Worm (Caenorhabditis elegans) whole organism, L3 larva: Measurements from ENCODE around the gene K12B6.4.

Experiments
- R02D3.7 ChIP-seq: fragments of 150-350 bp; optimal IDR thresholded peaks from 2 replicates; lab custom pipeline; 2014; ENCODE audit warnings: missing biosample characterization, missing genetic modification characterization
- ZK546.5 ChIP-seq: sonication (generic microtip); optimal IDR thresholded peaks from 2 replicates; lab custom pipeline; 2017; ENCODE audit warnings: missing biosample characterization, missing genetic modification characterization
- aly-2 ChIP-seq: fragments of 150-350 bp; optimal IDR thresholded peaks from 2 replicates; lab custom pipeline; 2014; ENCODE audit warnings: missing biosample characterization, missing genetic modification characterization
- ama-1 ChIP-seq: fragments of 150-350 bp; optimal IDR thresholded peaks from 2 replicates; lab custom pipeline; 2018
- ceh-16 ChIP-seq: sonication (generic microtip); optimal IDR thresholded peaks from 2 replicates; lab custom pipeline; 2017; ENCODE audit warnings: missing biosample characterization, missing genetic modification characterization
- ceh-28 ChIP-seq: fragments of 150-350 bp; optimal IDR thresholded peaks from 2 replicates; lab custom pipeline; 2014; ENCODE audit warnings: missing biosample characterization, missing genetic modification reagents, missing genetic modification characterization
- ceh-82 ChIP-seq: fragments of 150-350 bp; optimal IDR thresholded peaks from 2 replicates; lab custom pipeline; 2014; ENCODE audit warnings: missing biosample characterization, missing genetic modification characterization
- ceh-9 ChIP-seq: sonication (generic microtip); optimal IDR thresholded peaks from 2 replicates; lab custom pipeline; 2018; ENCODE audit warnings: missing biosample characterization, missing genetic modification characterization
- daf-12 ChIP-seq: fragments of 150-350 bp; optimal IDR thresholded peaks from 2 replicates; lab custom pipeline; 2014; ENCODE audit warnings: missing biosample characterization, missing genetic modification reagents, missing genetic modification characterization
- egl-27 ChIP-seq: sonication (generic microtip); optimal IDR thresholded peaks from 4 replicates; lab custom pipeline; 2017; ENCODE audit warnings: missing biosample characterization, missing genetic modification reagents, missing genetic modification characterization
- egl-5 ChIP-seq: fragments of 150-350 bp; optimal IDR thresholded peaks from 2 replicates; lab custom pipeline; 2017; ENCODE audit warnings: missing biosample characterization, missing genetic modification reagents, missing genetic modification characterization, inconsistent platforms
- elt-1 ChIP-seq: fragments of 150-350 bp; optimal IDR thresholded peaks from 2 replicates; lab custom pipeline; 2014; ENCODE audit warnings: missing biosample characterization, missing genetic modification characterization
- elt-2 ChIP-seq: sonication (generic microtip); optimal IDR thresholded peaks from 2 replicates; lab custom pipeline; 2016; ENCODE audit warnings: missing genetic modification reagents, mild to moderate bottlenecking, missing genetic modification characterization, missing compliant biosample characterization
- elt-3 ChIP-seq, 3 experiments: fragments of 150-350 bp in 1 of 3; sonication (generic microtip) in 2 of 3; optimal IDR thresholded peaks; 2 replicates in 2 of 3; 4 replicates in 1 of 3; lab custom pipeline; 2014 to 2017; ENCODE audit warnings: missing biosample characterization in 3 of 3, missing genetic modification characterization in 3 of 3
- eor-1 ChIP-seq, 2 experiments: fragments of 150-350 bp; optimal IDR thresholded peaks; 2 replicates each; lab custom pipeline; 2014 to 2018; ENCODE audit warnings: missing biosample characterization in 2 of 2, missing genetic modification characterization in 2 of 2
- fkh-10 ChIP-seq: sonication (generic microtip); optimal IDR thresholded peaks from 2 replicates; lab custom pipeline; 2017; ENCODE audit warnings: missing biosample characterization, missing genetic modification reagents, missing genetic modification characterization
- fkh-2 ChIP-seq: fragments of 150-350 bp; optimal IDR thresholded peaks from 2 replicates; lab custom pipeline; 2014; ENCODE audit warnings: missing biosample characterization, missing genetic modification reagents, missing genetic modification characterization
- fos-1 ChIP-seq: fragments of 150-350 bp; optimal IDR thresholded peaks from 2 replicates; lab custom pipeline; 2014; ENCODE audit warnings: missing biosample characterization, missing genetic modification characterization
- hmg-11 ChIP-seq: sonication (generic microtip); optimal IDR thresholded peaks from 2 replicates; lab custom pipeline; 2016; ENCODE audit warnings: missing genetic modification characterization, missing compliant biosample characterization
- jun-1 ChIP-seq: fragments of 150-350 bp; optimal IDR thresholded peaks from 2 replicates; lab custom pipeline; 2014; ENCODE audit warnings: missing biosample characterization, missing genetic modification reagents, missing genetic modification characterization
- lin-15B ChIP-seq: fragments of 150-350 bp; optimal IDR thresholded peaks from 2 replicates; lab custom pipeline; 2014; ENCODE audit warnings: missing biosample characterization, missing genetic modification characterization
- lin-39 ChIP-seq: fragments of 150-350 bp; optimal IDR thresholded peaks from 2 replicates; lab custom pipeline; 2018; ENCODE audit warnings: missing biosample characterization, missing genetic modification reagents, missing genetic modification characterization
- lsy-12 ChIP-seq: sonication (generic microtip); optimal IDR thresholded peaks from 2 replicates; lab custom pipeline; 2016; ENCODE audit warnings: mild to moderate bottlenecking, missing genetic modification characterization, missing compliant biosample characterization
- mdl-1 ChIP-seq: fragments of 150-350 bp; optimal IDR thresholded peaks from 2 replicates; lab custom pipeline; 2014; ENCODE audit warnings: missing biosample characterization, missing genetic modification characterization
- mml-1 ChIP-seq: fragments of 150-350 bp; sonication (generic microtip); optimal IDR thresholded peaks from 3 replicates; lab custom pipeline; 2014; ENCODE audit warnings: missing biosample characterization, missing genetic modification characterization
- nfya-1 ChIP-seq: sonication (generic microtip); optimal IDR thresholded peaks from 2 replicates; lab custom pipeline; 2017; ENCODE audit warnings: missing genetic modification characterization, mild to moderate bottlenecking, missing compliant biosample characterization, antibody characterized with exemption, moderate library complexity; ENCODE audit not compliant: insufficient read depth
- nhr-11 ChIP-seq: fragments of 150-350 bp; optimal IDR thresholded peaks from 2 replicates; lab custom pipeline; 2014; ENCODE audit warnings: missing biosample characterization, missing genetic modification characterization
- nhr-12 ChIP-seq: fragments of 150-350 bp; optimal IDR thresholded peaks from 2 replicates; lab custom pipeline; 2014; ENCODE audit warnings: missing biosample characterization, missing genetic modification characterization
- nhr-23 ChIP-seq: fragments of 150-350 bp; optimal IDR thresholded peaks from 2 replicates; lab custom pipeline; 2014; ENCODE audit warnings: missing biosample characterization, missing genetic modification reagents, missing genetic modification characterization
- nhr-237 ChIP-seq: fragments of 150-350 bp; optimal IDR thresholded peaks from 2 replicates; lab custom pipeline; 2014; ENCODE audit warnings: missing biosample characterization, missing genetic modification characterization
- nhr-25 ChIP-seq: sonication (generic microtip); optimal IDR thresholded peaks from 2 replicates; lab custom pipeline; 2017; ENCODE audit warnings: missing biosample characterization, missing genetic modification characterization
- nhr-28 ChIP-seq: fragments of 150-350 bp; optimal IDR thresholded peaks from 2 replicates; lab custom pipeline; 2014; ENCODE audit warnings: missing biosample characterization, missing genetic modification characterization
- nhr-43 ChIP-seq: sonication (generic microtip); optimal IDR thresholded peaks from 2 replicates; lab custom pipeline; 2016; ENCODE audit warnings: mild to moderate bottlenecking, missing genetic modification characterization, missing compliant biosample characterization; ENCODE audit not compliant: poor library complexity, severe bottlenecking
- nhr-67 ChIP-seq: fragments of 150-350 bp; optimal IDR thresholded peaks from 2 replicates; lab custom pipeline; 2014; ENCODE audit warnings: missing biosample characterization, missing genetic modification characterization
- nhr-76 ChIP-seq: fragments of 150-350 bp; sonication (generic microtip); optimal IDR thresholded peaks from 5 replicates; lab custom pipeline; 2014; ENCODE audit warnings: missing biosample characterization, missing genetic modification characterization
- nhr-77 ChIP-seq: fragments of 150-350 bp; optimal IDR thresholded peaks from 2 replicates; lab custom pipeline; 2014; ENCODE audit warnings: missing biosample characterization, missing genetic modification characterization
- pha-4 ChIP-seq: fragments of 150-350 bp; optimal IDR thresholded peaks from 2 replicates; lab custom pipeline; 2014; ENCODE audit warnings: missing biosample characterization, missing genetic modification reagents, missing genetic modification characterization
- pqm-1 ChIP-seq: fragments of 150-350 bp; optimal IDR thresholded peaks from 2 replicates; lab custom pipeline; 2017; ENCODE audit warnings: missing biosample characterization, missing genetic modification characterization, inconsistent platforms
- sea-2 ChIP-seq: fragments of 150-350 bp; sonication (generic microtip); optimal IDR thresholded peaks from 4 replicates; lab custom pipeline; 2014; ENCODE audit warnings: missing biosample characterization, missing genetic modification reagents, missing genetic modification characterization
- skn-1 ChIP-seq: fragments of 150-350 bp; optimal IDR thresholded peaks from 2 replicates; lab custom pipeline; 2014; ENCODE audit warnings: missing biosample characterization, missing genetic modification characterization
- snpc-4 ChIP-seq: fragments of 150-350 bp; optimal IDR thresholded peaks from 2 replicates; lab custom pipeline; 2014; ENCODE audit warnings: missing biosample characterization, missing genetic modification characterization
- tbx-2 ChIP-seq: sonication (generic microtip); optimal IDR thresholded peaks from 2 replicates; lab custom pipeline; 2016; ENCODE audit warnings: mild to moderate bottlenecking, missing genetic modification characterization, missing compliant biosample characterization
- unc-39 ChIP-seq: sonication (generic microtip); optimal IDR thresholded peaks from 4 replicates; lab custom pipeline; 2017; ENCODE audit warnings: missing biosample characterization, missing genetic modification characterization
- unc-62 ChIP-seq: fragments of 150-350 bp; sonication (generic microtip); optimal IDR thresholded peaks from 4 replicates; lab custom pipeline; 2014; ENCODE audit warnings: missing biosample characterization, missing genetic modification reagents, missing genetic modification characterization
- zag-1 ChIP-seq: fragments of 150-350 bp; optimal IDR thresholded peaks from 2 replicates; lab custom pipeline; 2014; ENCODE audit warnings: missing biosample characterization, missing genetic modification characterization
- ztf-11 ChIP-seq: fragments of 150-350 bp; optimal IDR thresholded peaks from 2 replicates; lab custom pipeline; 2014; ENCODE audit warnings: missing biosample characterization, missing genetic modification characterization
- ztf-4 ChIP-seq: fragments of 150-350 bp; optimal IDR thresholded peaks from 2 replicates; lab custom pipeline; 2014; ENCODE audit warnings: missing biosample characterization, missing genetic modification characterization

Gene K12B6.4

ce11 chrV:6234876-6235275 lies 46.2 kb downstream of the K12B6.4 start, which contains the start of gene K08B12.3:
Gene K08B12.3, plus strand, starts transcription at chrV:6235176.
- no peak for TF ChIP-seq ceh-82 (tag; lab: Kevin White, UChicago)
- TF ChIP-seq fkh-2 (tag; lab: Kevin White, UChicago): no peak
- TF ChIP-seq lin-39 (tag; lab: Kevin White, UChicago): no peak
- no peak for TF ChIP-seq snpc-4 (tag; lab: Kevin White, UChicago)
- peak; percentile 44 for TF ChIP-seq pha-4 (tag; lab: Kevin White, UChicago)
- no peak for TF ChIP-seq unc-62 (GFP tag; lab: Kevin White, UChicago)
- TF ChIP-seq, all 47 proteins: peak for 1

- TF ChIP-seq nhr-67 (tag; lab: Kevin White, UChicago): no peak
- TF ChIP-seq nhr-76 (tag; lab: Kevin White, UChicago): no peak
- TF ChIP-seq mdl-1 (tag; lab: Kevin White, UChicago): no peak
- no peak for TF ChIP-seq pqm-1 (tag; lab: Kevin White, UChicago)
- no peak for TF ChIP-seq ceh-16 (tag; lab: Kevin White, UChicago)
- no peak for TF ChIP-seq ceh-82 (tag; lab: Kevin White, UChicago)
- no peak for TF ChIP-seq daf-12 (tag; lab: Kevin White, UChicago)
- no peak for TF ChIP-seq lin-39 (tag; lab: Kevin White, UChicago)
- no peak for TF ChIP-seq nfya-1 (tag; lab: Kevin White, UChicago)
- no peak for TF ChIP-seq aly-2 (tag; lab: Kevin White, UChicago)
These were observed 47.1 kb downstream of the K12B6.4 start for ce11 chrV:6233952-6234351.

ce11 chrV:6232886-6233285 lies 48.2 kb downstream of the K12B6.4 start:
- TF ChIP-seq nhr-11 (tag; lab: Kevin White, UChicago) (no peak), eor-1 (tag; optimal IDR thresholded peaks at IDR 0.05; lab: Kevin White, UChicago) (no peak), unc-62 (GFP tag; lab: Kevin White, UChicago) (no peak), fkh-2 (tag; lab: Kevin White, UChicago) (no peak), lin-39 (tag; lab: Kevin White, UChicago) (no peak), skn-1 (tag; lab: Kevin White, UChicago) (no peak), elt-1 (tag; lab: Kevin White, UChicago) (peak; percentile 78), elt-2 (tag; lab: Kevin White, UChicago) (no peak), lsy-12 (tag; lab: Kevin White, UChicago) (no peak), ceh-28 (tag; lab: Kevin White, UChicago) (peak; percentile 26), daf-12 (tag; lab: Kevin White, UChicago) (no peak), egl-5 (tag; lab: Kevin White, UChicago) (peak; percentile 53), nhr-77 (no peak), ZK546.5 (tag; lab: Kevin White, UChicago) (no peak), nhr-25 (tag; lab: Kevin White, UChicago) (peak; percentile 38), nfya-1 (tag; lab: Kevin White, UChicago) (peak; percentile 19), ceh-82 (tag; lab: Kevin White, UChicago) (no peak), mdl-1 (tag; lab: Kevin White, UChicago) (no peak), ztf-4 (tag; lab: Kevin White, UChicago) (no peak), tbx-2 (tag; lab: Kevin White, UChicago) (no peak), zag-1 (tag; lab: Kevin White, UChicago) (no peak), elt-3 (tag; optimal IDR thresholded peaks at IDR 0.05; lab: Kevin White, UChicago) (no peak), fos-1 (tag; lab: Kevin White, UChicago) (no peak), pha-4 (tag; lab: Kevin White, UChicago) (no peak), nhr-12 (tag; lab: Kevin White, UChicago) (no peak), nhr-23 (tag; lab: Kevin White, UChicago) (peak; percentile 70), fkh-10 (GFP tag; lab: Kevin White, UChicago) (no peak), nhr-28 (tag; lab: Kevin White, UChicago) (no peak), sea-2 (GFP tag; lab: Kevin White, UChicago) (no peak), lin-15B (tag; lab: Kevin White, UChicago) (no peak), nhr-237 (tag; lab: Kevin White, UChicago) (no peak), R02D3.7 (tag; lab: Kevin White, UChicago) (no peak), mml-1 (no peak), jun-1 (tag; lab: Kevin White, UChicago) (no peak), egl-27 (no peak), nhr-76 (tag; lab: Kevin White, UChicago) (no peak), ama-1 (no peak), aly-2 (tag; lab: Kevin White, UChicago) (no peak), ztf-11 (tag; lab: Kevin White, UChicago) (no peak), unc-39 (no peak), nhr-43 (tag; lab: Kevin White, UChicago) (no peak), ceh-9 (tag; lab: Kevin White, UChicago) (no peak), hmg-11 (tag; lab: Kevin White, UChicago) (no peak), pqm-1 (tag; lab: Kevin White, UChicago) (no peak), ceh-16 (tag; lab: Kevin White, UChicago) (no peak), nhr-67 (tag; lab: Kevin White, UChicago) (no peak)
